Worm (Caenorhabditis elegans) whole organism, late embryonic: ENCODE measurements around the gene K04C2.3.

Experiments used
- ama-1 ChIP-seq: fragments of 150-350 bp; optimal IDR thresholded peaks from 2 replicates; lab custom pipeline; 2014
- elt-4 ChIP-seq: sonication (generic microtip); optimal IDR thresholded peaks from 2 replicates; lab custom pipeline; 2016; ENCODE audit warnings: missing genetic modification characterization, missing compliant biosample characterization
- hlh-30 ChIP-seq: sonication (generic microtip); optimal IDR thresholded peaks from 2 replicates; lab custom pipeline; 2017; ENCODE audit warnings: antibody characterized with exemption, missing genetic modification characterization, missing compliant biosample characterization; ENCODE audit not compliant: insufficient read depth
- nhr-11 ChIP-seq: fragments of 150-350 bp; optimal IDR thresholded peaks from 2 replicates; lab custom pipeline; 2014; ENCODE audit warnings: missing biosample characterization, missing genetic modification characterization
- pha-4 ChIP-seq: fragments of 150-350 bp; optimal IDR thresholded peaks from 2 replicates; lab custom pipeline; 2018; ENCODE audit warnings: missing biosample characterization, missing genetic modification reagents, missing genetic modification characterization
- pqm-1 ChIP-seq: sonication (generic microtip); optimal IDR thresholded peaks from 2 replicates; lab custom pipeline; 2016; ENCODE audit warnings: missing genetic modification characterization, missing compliant biosample characterization
- rnt-1 ChIP-seq: sonication (generic microtip); optimal IDR thresholded peaks from 2 replicates; lab custom pipeline; 2016; ENCODE audit warnings: missing genetic modification characterization, missing compliant biosample characterization
- sox-4 ChIP-seq: sonication (generic microtip); optimal IDR thresholded peaks from 2 replicates; lab custom pipeline; 2017; ENCODE audit warnings: mild to moderate bottlenecking, missing genetic modification characterization, inconsistent platforms, missing compliant biosample characterization
- unc-55 ChIP-seq: sonication (generic microtip); optimal IDR thresholded peaks from 2 replicates; lab custom pipeline; 2017; ENCODE audit warnings: missing biosample characterization, missing genetic modification reagents, missing genetic modification characterization

ce11 chrIII:6850255-6850654 lies 22.6 kb upstream of the K04C2.3 start, which contains the start of gene srv-1:
- TF ChIP-seq pqm-1 (tag; lab: Kevin White, UChicago): no peak
- no peak for TF ChIP-seq unc-55 (GFP tag; lab: Kevin White, UChicago)
- no peak for TF ChIP-seq ama-1 (lab: Kevin White, UChicago)
- no peak for TF ChIP-seq hlh-30 (tag; lab: Kevin White, UChicago)
- no peak for TF ChIP-seq nhr-11 (tag; lab: Kevin White, UChicago)
- no peak for TF ChIP-seq elt-4 (tag; lab: Kevin White, UChicago)
- no peak for TF ChIP-seq rnt-1
- no peak for TF ChIP-seq sox-4 (tag; lab: Kevin White, UChicago)
- no peak for TF ChIP-seq pha-4 (tag; lab: Kevin White, UChicago)
